Worm (Caenorhabditis elegans): ENCODE results near the gene Y43F4B.10.

Y43F4B.10 gene

DNA sequence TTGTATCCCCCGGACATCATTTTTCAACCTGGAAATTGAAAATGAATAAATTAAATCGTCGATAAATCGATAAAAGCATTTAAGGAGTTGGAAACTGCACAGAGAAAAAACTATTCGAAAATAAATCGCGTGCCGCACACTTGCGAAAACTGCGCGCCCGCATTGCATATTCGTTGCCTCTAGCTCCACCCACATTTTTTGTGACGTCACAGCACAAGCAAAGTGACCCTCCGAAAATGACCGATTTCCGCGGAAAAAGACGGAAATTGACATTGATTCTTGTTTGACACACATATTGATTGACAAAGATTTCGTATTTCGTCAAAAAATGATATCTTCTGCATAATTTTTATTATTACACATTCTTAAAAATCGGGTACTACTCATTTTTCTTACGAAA, 45.0 kb upstream of the Y43F4B.10 start, which contains the start of gene cpf-2 (continued):
- TF ChIP-seq attf-5 (GFP tag; optimal IDR thresholded peaks at IDR 0.05) (peak; percentile 41), efl-1 (GFP tag; optimal IDR thresholded peaks at IDR 0.05) (no peak), ceh-27 (GFP tag; optimal IDR thresholded peaks at IDR 0.05) (peak; percentile 20), F57A8.1 (GFP tag; optimal IDR thresholded peaks at IDR 0.05) (no peak), zim-3 (tag; optimal IDR thresholded peaks at IDR 0.05) (no peak), nfyb-1 (GFP tag; IDR thresholded peaks at IDR 0.05) (peak; percentile 48; the same call in 1 of the 2 replicates), rec-8 (tag; optimal IDR thresholded peaks at IDR 0.05) (no peak), lin-40 (tag; optimal IDR thresholded peaks at IDR 0.05) (peak; percentile 70), him-1 (tag; optimal IDR thresholded peaks at IDR 0.05) (peak; percentile 84), F10E7.11 (tag; optimal IDR thresholded peaks at IDR 0.05) (no peak), ama-1 (optimal IDR thresholded peaks at IDR 0.05) (no peak), ama-1 (GFP tag; optimal IDR thresholded peaks at IDR 0.05) (peak in 1 of 2 experiments; percentile 34), snpc-1.3 (tag; optimal IDR thresholded peaks at IDR 0.05; ENCODE audit: insufficient read depth) (peak; percentile 62), snpc-4 (GFP tag; optimal IDR thresholded peaks at IDR 0.05) (no peak), snpc-4 (tag; optimal IDR thresholded peaks at IDR 0.05) (peak in 2 of 4 experiments; percentile 15 to 22), ceh-91 (GFP tag; IDR thresholded peaks at IDR 0.05) (no peak), rcor-1 (GFP tag; IDR thresholded peaks at IDR 0.05) (peak; percentile 23; the same call in 1 of the 2 replicates), ztf-28 (GFP tag; IDR thresholded peaks at IDR 0.05) (no peak), attf-6 (GFP tag; IDR thresholded peaks at IDR 0.05) (no peak), chd-7 (tag; optimal IDR thresholded peaks at IDR 0.05) (peak; percentile 13), tbp1 (GFP tag; optimal IDR thresholded peaks at IDR 0.05) (peak; percentile 41), nhr-27 (tag; optimal IDR thresholded peaks at IDR 0.05) (no peak), ztf-26 (tag; optimal IDR thresholded peaks at IDR 0.05) (peak; percentile 22), ZK185.1 (tag; optimal IDR thresholded peaks at IDR 0.05; ENCODE audit: poor library complexity, severe bottlenecking) (peak; percentile 55), B0261.1 (tag; optimal IDR thresholded peaks at IDR 0.05) (no peak), lin-26 (GFP tag; IDR thresholded peaks at IDR 0.05) (0 out of 2 replicates have a peak, but pooled peaks have one; percentile 26), Y79H2A.3 (GFP tag; conservative IDR thresholded peaks at IDR 0.05) (no peak), aptf-3 (GFP tag; IDR thresholded peaks at IDR 0.05) (no peak), C06A6.2 (GFP tag; conservative IDR thresholded peaks at IDR 0.05) (peak; percentile 67), lsy-27 (tag; optimal IDR thresholded peaks at IDR 0.05; ENCODE audit: borderline replicate concordance, insufficient read depth) (no peak), atf-7 (tag; optimal IDR thresholded peaks at IDR 0.05) (peak; percentile 48), lir-1 (GFP tag; conservative IDR thresholded peaks at IDR 0.05) (no peak), B0336.3 (GFP tag; IDR thresholded peaks at IDR 0.05) (peak; percentile 41; the same call in 1 of the 2 replicates), C17E4.6 (GFP tag; IDR thresholded peaks at IDR 0.05) (no peak), nhr-179 (tag; optimal IDR thresholded peaks at IDR 0.05) (no peak), madf-3 (GFP tag; IDR thresholded peaks at IDR 0.05) (peak; percentile 81; the same call in 1 of the 2 replicates), die-1 (tag; optimal IDR thresholded peaks at IDR 0.05) (no peak), tbx-9 (tag; optimal IDR thresholded peaks at IDR 0.05; ENCODE audit: borderline replicate concordance) (no peak), madf-10 (tag; optimal IDR thresholded peaks at IDR 0.05) (peak; percentile 23), hrde-1 (tag; optimal IDR thresholded peaks at IDR 0.05; ENCODE audit: borderline replicate concordance) (peak; percentile 1), dpl-1 (GFP tag; optimal IDR thresholded peaks at IDR 0.05) (no peak), gei-17 (GFP tag; optimal IDR thresholded peaks at IDR 0.05) (no peak), akir-1 (GFP tag; optimal IDR thresholded peaks at IDR 0.05) (no peak), ccch-3 (GFP tag; optimal IDR thresholded peaks at IDR 0.05) (no peak), F33H1.4 (GFP tag; IDR thresholded peaks at IDR 0.05) (peak; percentile 37), F37B4.10 (GFP tag; IDR thresholded peaks at IDR 0.05) (no peak), bed-2 (GFP tag; IDR thresholded peaks at IDR 0.05) (no peak), hlh-12 (tag; optimal IDR thresholded peaks at IDR 0.05) (no peak), ztf-6 (GFP tag; IDR thresholded peaks at IDR 0.05) (0 out of 2 replicates have a peak, but pooled peaks have one; percentile 15)
